Worm (Caenorhabditis elegans) whole organism, early embryonic: Measurements from ENCODE around the gene utp-20.

Experiments
- B0310.2 ChIP-seq: sonication (generic microtip); optimal IDR thresholded peaks from 2 replicates; lab custom pipeline; 2016; ENCODE audit warnings: mild to moderate bottlenecking, missing genetic modification characterization, missing compliant biosample characterization
- F13C5.2 ChIP-seq: sonication (generic microtip); optimal IDR thresholded peaks from 2 replicates; lab custom pipeline; 2017; ENCODE audit warnings: mild to moderate bottlenecking, missing genetic modification characterization, inconsistent platforms, missing compliant biosample characterization
- aly-1 ChIP-seq: sonication (generic microtip); optimal IDR thresholded peaks from 2 replicates; lab custom pipeline; 2016; ENCODE audit warnings: missing genetic modification characterization, missing compliant biosample characterization
- ama-1 ChIP-seq: fragments of 150-350 bp; optimal IDR thresholded peaks from 2 replicates; lab custom pipeline; 2014
- ceh-13 ChIP-seq: fragments of 200-800 bp; sonication (Bioruptor generic); optimal IDR thresholded peaks from 2 replicates; lab custom pipeline; 2018; ENCODE audit warnings: mild to moderate bottlenecking, missing genetic modification characterization, missing compliant biosample characterization
- ceh-36 ChIP-seq: sonication (generic microtip); optimal IDR thresholded peaks from 2 replicates; lab custom pipeline; 2016; ENCODE audit warnings: missing genetic modification characterization, inconsistent platforms, missing compliant biosample characterization
- ets-7 ChIP-seq: sonication (generic microtip); optimal IDR thresholded peaks from 2 replicates; lab custom pipeline; 2016; ENCODE audit warnings: missing genotype, missing genetic modification characterization, missing compliant biosample characterization
- flt-1 ChIP-seq: fragments of 200-800 bp; sonication (Bioruptor generic); IDR thresholded peaks from 2 replicates; pipeline ENCODE4 v1.3.6; 2022; ENCODE audit warnings: missing genetic modification characterization, missing compliant biosample characterization
- hmbx-1 ChIP-seq: sonication (generic microtip); optimal IDR thresholded peaks from 2 replicates; lab custom pipeline; 2016; ENCODE audit warnings: mild to moderate bottlenecking, missing genetic modification characterization, missing compliant biosample characterization
- hmg-4 ChIP-seq: fragments of 200-800 bp; sonication (Bioruptor generic); optimal IDR thresholded peaks from 2 replicates; lab custom pipeline; 2018; ENCODE audit warnings: mild to moderate bottlenecking, missing genetic modification characterization, missing compliant biosample characterization
- hnd-1 ChIP-seq: sonication (generic microtip); optimal IDR thresholded peaks from 2 replicates; lab custom pipeline; 2016; ENCODE audit warnings: missing genetic modification characterization, missing compliant biosample characterization
- pes-1 ChIP-seq: fragments of 200-800 bp; sonication (Bioruptor generic); IDR thresholded peaks from 2 replicates; pipeline ENCODE4 v1.3.6; 2022; ENCODE audit warnings: missing genetic modification reagents, missing genetic modification characterization, missing compliant biosample characterization
- scrt-1 ChIP-seq: fragments of 200-800 bp; sonication (Bioruptor generic); IDR thresholded peaks from 2 replicates; pipeline ENCODE4 v1.3.6; 2022; ENCODE audit warnings: missing genetic modification characterization, missing compliant biosample characterization
- sea-1 ChIP-seq: fragments of 200-800 bp; sonication (Bioruptor generic); conservative IDR thresholded peaks from 2 replicates; pipeline ENCODE4 v1.3.6; 2022; ENCODE audit warnings: missing genetic modification characterization, missing compliant biosample characterization
- tbx-11 ChIP-seq: fragments of 200-800 bp; sonication (Bioruptor generic); IDR thresholded peaks from 2 replicates; pipeline ENCODE4 v1.3.6; 2022; ENCODE audit warnings: missing genetic modification characterization, missing compliant biosample characterization
- tbx-37 ChIP-seq: fragments of 200-800 bp; sonication (Bioruptor generic); conservative IDR thresholded peaks from 2 replicates; pipeline ENCODE4 v1.3.6; 2022; ENCODE audit warnings: missing genetic modification reagents, missing genetic modification characterization, missing compliant biosample characterization
- tra-4 ChIP-seq: sonication (generic microtip); optimal IDR thresholded peaks from 2 replicates; lab custom pipeline; 2017; ENCODE audit warnings: missing genetic modification characterization, missing compliant biosample characterization

utp-20 gene

ce11 chrII:6591000-6591399 is 54.8 kb downstream of the utp-20 start:
- TF ChIP-seq ceh-36 (tag; lab: Kevin White, UChicago) (no peak), scrt-1 (GFP tag; lab: Robert Waterston, UW) (no peak), sea-1 (GFP tag; lab: Robert Waterston, UW) (no peak), hmbx-1 (tag; lab: Kevin White, UChicago) (no peak), flt-1 (no peak), ama-1 (lab: Kevin White, UChicago) (no peak), B0310.2 (no peak), tbx-11 (no peak), ceh-13 (GFP tag; lab: Kevin White, UChicago) (no peak), hmg-4 (GFP tag; lab: Kevin White, UChicago) (no peak), tbx-37 (GFP tag; lab: Robert Waterston, UW) (no peak), aly-1 (tag; lab: Kevin White, UChicago) (no peak)

- no peak for TF ChIP-seq scrt-1 (GFP tag; lab: Robert Waterston, UW)
- TF ChIP-seq ama-1 (lab: Kevin White, UChicago) = no peak
- TF ChIP-seq hmg-4 (GFP tag; lab: Kevin White, UChicago) = no peak
- TF ChIP-seq flt-1 = no peak
- TF ChIP-seq tbx-37 (GFP tag; lab: Robert Waterston, UW) = no peak
- no peak for TF ChIP-seq sea-1 (GFP tag; lab: Robert Waterston, UW)
- no peak for TF ChIP-seq tbx-11
- no peak for TF ChIP-seq B0310.2
- TF ChIP-seq hnd-1 (tag; lab: Kevin White, UChicago) = no peak
- TF ChIP-seq pes-1 (GFP tag; lab: Robert Waterston, UW) = no peak
- no peak for TF ChIP-seq aly-1 (tag; lab: Kevin White, UChicago)
- no peak for TF ChIP-seq ets-7 (tag; lab: Kevin White, UChicago)
- TF ChIP-seq ceh-13 (GFP tag; lab: Kevin White, UChicago) = no peak
- no peak for TF ChIP-seq tra-4 (tag; lab: Kevin White, UChicago)
- no peak for TF ChIP-seq hmbx-1 (tag; lab: Kevin White, UChicago)
- TF ChIP-seq ceh-36 (tag; lab: Kevin White, UChicago) = no peak
- no peak for TF ChIP-seq F13C5.2 (tag; lab: Kevin White, UChicago)
These were observed 56.1 kb downstream of the utp-20 start, which contains the start of gene C56C10.9 for ce11 chrII:6592251-6592650. Gene C56C10.9 (minus strand): TSS chrII:6592351.

- TF ChIP-seq ama-1 (lab: Kevin White, UChicago) (no peak), ceh-36 (tag; lab: Kevin White, UChicago) (no peak), ets-7 (tag; lab: Kevin White, UChicago) (no peak), hnd-1 (tag; lab: Kevin White, UChicago) (no peak), sea-1 (GFP tag; lab: Robert Waterston, UW) (no peak), aly-1 (tag; lab: Kevin White, UChicago) (no peak), scrt-1 (GFP tag; lab: Robert Waterston, UW) (no peak), ceh-13 (GFP tag; lab: Kevin White, UChicago) (no peak), B0310.2 (no peak), pes-1 (GFP tag; lab: Robert Waterston, UW) (no peak), hmbx-1 (tag; lab: Kevin White, UChicago) (no peak), tbx-11 (no peak), flt-1 (no peak), F13C5.2 (tag; lab: Kevin White, UChicago) (no peak), tbx-37 (GFP tag; lab: Robert Waterston, UW) (no peak)
These were observed 58.0 kb downstream of the utp-20 start, which contains the start of gene aipr-1 for ce11 chrII:6594151-6594550. Gene aipr-1 (minus strand): TSS chrII:6594251.

ce11 chrII:6597507-6597906 is 61.3 kb downstream of the utp-20 start:
- no peak for TF ChIP-seq tbx-11
- no peak for TF ChIP-seq tbx-37 (GFP tag; lab: Robert Waterston, UW)
- no peak for TF ChIP-seq B0310.2
- no peak for TF ChIP-seq ama-1 (lab: Kevin White, UChicago)
- TF ChIP-seq hmbx-1 (tag; lab: Kevin White, UChicago) = no peak
- TF ChIP-seq ets-7 (tag; lab: Kevin White, UChicago) = no peak
- no peak for TF ChIP-seq hmg-4 (GFP tag; lab: Kevin White, UChicago)
- TF ChIP-seq pes-1 (GFP tag; lab: Robert Waterston, UW) = no peak
- no peak for TF ChIP-seq flt-1
- TF ChIP-seq sea-1 (GFP tag; lab: Robert Waterston, UW) = no peak
- TF ChIP-seq scrt-1 (GFP tag; lab: Robert Waterston, UW) = no peak
- no peak for TF ChIP-seq F13C5.2 (tag; lab: Kevin White, UChicago)
- TF ChIP-seq aly-1 (tag; lab: Kevin White, UChicago) = no peak
- TF ChIP-seq ceh-13 (GFP tag; lab: Kevin White, UChicago) = no peak
- no peak for TF ChIP-seq tra-4 (tag; lab: Kevin White, UChicago)
- TF ChIP-seq hnd-1 (tag; lab: Kevin White, UChicago) = no peak
- no peak for TF ChIP-seq ceh-36 (tag; lab: Kevin White, UChicago)

- no peak for TF ChIP-seq hmbx-1 (tag; lab: Kevin White, UChicago)
- TF ChIP-seq B0310.2 = no peak
- no peak for TF ChIP-seq pes-1 (GFP tag; lab: Robert Waterston, UW)
- no peak for TF ChIP-seq ets-7 (tag; lab: Kevin White, UChicago)
- no peak for TF ChIP-seq tbx-37 (GFP tag; lab: Robert Waterston, UW)
- no peak for TF ChIP-seq F13C5.2 (tag; lab: Kevin White, UChicago)
- no peak for TF ChIP-seq tra-4 (tag; lab: Kevin White, UChicago)
- TF ChIP-seq ceh-13 (GFP tag; lab: Kevin White, UChicago) = no peak
- TF ChIP-seq aly-1 (tag; lab: Kevin White, UChicago) = no peak
- TF ChIP-seq tbx-11 = no peak
- no peak for TF ChIP-seq flt-1
- no peak for TF ChIP-seq hnd-1 (tag; lab: Kevin White, UChicago)
These were observed 61.9 kb downstream of the utp-20 start, which contains the start of gene dnj-8 for ce11 chrII:6598050-6598449. Gene dnj-8 (minus strand): TSS chrII:6598080.

ce11 chrII:6600973-6601372 is 64.8 kb downstream of the utp-20 start, which contains the start of gene vps-33.2:
Gene vps-33.2 (plus strand): TSS chrII:6601216.
- TF ChIP-seq ama-1 (lab: Kevin White, UChicago) = no peak
